Worm (Caenorhabditis elegans) whole organism, L4 larva: ENCODE data around the gene arv-1.
A peak's percentile ranks its signal among the peaks of the same experiment; 100 is the strongest.

Experiments
- F26F4.8 ChIP-seq: fragments of 200-800 bp; sonication (Bioruptor generic); conservative IDR thresholded peaks from 2 replicates; pipeline ENCODE4 v1.3.6; 2022; ENCODE audit warnings: missing genetic modification characterization, missing compliant biosample characterization
- F44E2.7 ChIP-seq: fragments of 200-800 bp; sonication (Bioruptor generic); IDR thresholded peaks from 2 replicates; pipeline ENCODE4 v2.1.2; 2022; ENCODE audit warnings: missing genetic modification characterization, missing compliant biosample characterization
- T26A8.4 ChIP-seq: fragments of 200-800 bp; sonication (Bioruptor generic); IDR thresholded peaks from 2 replicates; pipeline ENCODE4 v1.3.6; 2022; ENCODE audit warnings: missing genetic modification characterization, missing compliant biosample characterization
- Y5F2A.4 ChIP-seq: fragments of 200-800 bp; sonication (Bioruptor generic); optimal IDR thresholded peaks from 2 replicates; lab custom pipeline; 2018; ENCODE audit warnings: mild to moderate bottlenecking, missing genetic modification characterization, missing compliant biosample characterization
- ZK337.2 ChIP-seq: fragments of 200-800 bp; sonication (Bioruptor generic); IDR thresholded peaks from 2 replicates; pipeline ENCODE4 v1.3.6; 2022; ENCODE audit warnings: missing genetic modification reagents, missing genetic modification characterization, missing compliant biosample characterization
- ZK546.5 ChIP-seq, 2 experiments: sonication (generic microtip); optimal IDR thresholded peaks; 2 replicates each; lab custom pipeline; 2017; ENCODE audit warnings: missing biosample characterization in 2 of 2, missing genetic modification characterization in 2 of 2
- aly-2 ChIP-seq: sonication (generic microtip); optimal IDR thresholded peaks from 2 replicates; lab custom pipeline; 2018; ENCODE audit warnings: missing biosample characterization, missing genetic modification characterization
- attf-4 ChIP-seq: sonication (generic microtip); optimal IDR thresholded peaks from 3 replicates; lab custom pipeline; 2017; ENCODE audit warnings: missing biosample characterization, missing genetic modification characterization
- ceh-20 ChIP-seq: fragments of 200-800 bp; sonication (Bioruptor generic); IDR thresholded peaks from 2 replicates; pipeline ENCODE4 v1.3.6; 2022; ENCODE audit warnings: missing genetic modification reagents, missing genetic modification characterization, missing compliant biosample characterization
- ceh-44 ChIP-seq: fragments of 200-800 bp; sonication (Bioruptor generic); IDR thresholded peaks from 2 replicates; pipeline ENCODE4 v1.3.6; 2022; ENCODE audit warnings: missing genetic modification reagents, missing genetic modification characterization, missing compliant biosample characterization
- cey-2 ChIP-seq: sonication (generic microtip); optimal IDR thresholded peaks from 3 replicates; lab custom pipeline; 2017; ENCODE audit warnings: missing genetic modification characterization, mild to moderate bottlenecking, missing compliant biosample characterization, antibody characterized with exemption, borderline replicate concordance; ENCODE audit not compliant: insufficient read depth
- daf-19 ChIP-seq: fragments of 200-800 bp; sonication (Bioruptor generic); conservative IDR thresholded peaks from 2 replicates; pipeline ENCODE4 v1.3.6; 2022; ENCODE audit warnings: missing genetic modification characterization, missing compliant biosample characterization
- dmd-6 ChIP-seq: fragments of 200-800 bp; sonication (Bioruptor generic); IDR thresholded peaks from 2 replicates; pipeline ENCODE4 v1.3.6; 2022; ENCODE audit warnings: missing genetic modification reagents, missing genetic modification characterization, missing compliant biosample characterization
- dpl-1 ChIP-seq: fragments of 150-350 bp; optimal IDR thresholded peaks from 2 replicates; lab custom pipeline; 2014; ENCODE audit warnings: missing biosample characterization, missing genetic modification reagents, missing genetic modification characterization
- duxl-1 ChIP-seq: sonication (generic microtip); optimal IDR thresholded peaks from 2 replicates; lab custom pipeline; 2016; ENCODE audit warnings: mild to moderate bottlenecking, missing genetic modification characterization, moderate library complexity, missing compliant biosample characterization; ENCODE audit not compliant: poor library complexity
- fkh-10 ChIP-seq: fragments of 150-350 bp; optimal IDR thresholded peaks from 2 replicates; lab custom pipeline; 2014; ENCODE audit warnings: missing biosample characterization, missing genetic modification reagents, missing genetic modification characterization
- hlh-11 ChIP-seq: fragments of 200-800 bp; sonication (Bioruptor generic); optimal IDR thresholded peaks from 2 replicates; lab custom pipeline; 2018; ENCODE audit warnings: mild to moderate bottlenecking, missing genetic modification characterization, missing compliant biosample characterization
- hlh-30 ChIP-seq: sonication (generic microtip); optimal IDR thresholded peaks from 2 replicates; lab custom pipeline; 2017; ENCODE audit warnings: antibody characterized with exemption, mild to moderate bottlenecking, missing genetic modification characterization, missing compliant biosample characterization; ENCODE audit not compliant: insufficient read depth
- hmg-1.1 ChIP-seq: fragments of 200-800 bp; sonication (Bioruptor generic); IDR thresholded peaks from 2 replicates; pipeline ENCODE4 v1.3.6; 2022; ENCODE audit warnings: missing genetic modification reagents, missing genetic modification characterization, missing compliant biosample characterization
- jun-1 ChIP-seq: fragments of 150-350 bp; optimal IDR thresholded peaks from 2 replicates; lab custom pipeline; 2014; ENCODE audit warnings: missing biosample characterization, missing genetic modification reagents, missing genetic modification characterization
- lin-13 ChIP-seq: fragments of 150-350 bp; optimal IDR thresholded peaks from 2 replicates; lab custom pipeline; 2014; ENCODE audit warnings: missing biosample characterization, missing genetic modification reagents, missing genetic modification characterization
- lin-15B ChIP-seq: fragments of 150-350 bp; sonication (generic microtip); optimal IDR thresholded peaks from 3 replicates; lab custom pipeline; 2014; ENCODE audit warnings: missing biosample characterization, missing genetic modification characterization
- lin-29 ChIP-seq: fragments of 200-800 bp; sonication (Bioruptor generic); IDR thresholded peaks from 2 replicates; pipeline ENCODE4 v1.3.6; 2022; ENCODE audit warnings: missing genetic modification reagents, missing genetic modification characterization, missing compliant biosample characterization
- lin-38 ChIP-seq: fragments of 200-800 bp; sonication (Bioruptor generic); IDR thresholded peaks from 2 replicates; pipeline ENCODE4 v1.3.6; 2022; ENCODE audit warnings: missing genetic modification reagents, missing genetic modification characterization, missing compliant biosample characterization
- lsy-2 ChIP-seq, 2 experiments: fragments of 150-350 bp in 1 of 2; sonication (generic microtip) in 1 of 2; optimal IDR thresholded peaks; 2 replicates each; lab custom pipeline; 2014 to 2017; ENCODE audit warnings: missing biosample characterization in 2 of 2, missing genetic modification characterization in 2 of 2
- mes-2 ChIP-seq: sonication (generic microtip); optimal IDR thresholded peaks from 2 replicates; lab custom pipeline; 2016; ENCODE audit warnings: missing genotype, mild to moderate bottlenecking, missing genetic modification characterization, missing compliant biosample characterization; ENCODE audit not compliant: poor library complexity, severe bottlenecking
- mxl-2 ChIP-seq: fragments of 200-800 bp; sonication (Bioruptor generic); conservative IDR thresholded peaks from 2 replicates; pipeline ENCODE4 v1.3.6; 2022; ENCODE audit warnings: missing genetic modification reagents, missing genetic modification characterization, missing compliant biosample characterization
- mxl-3 ChIP-seq: fragments of 200-800 bp; sonication (Bioruptor generic); optimal IDR thresholded peaks from 2 replicates; lab custom pipeline; 2018; ENCODE audit warnings: mild to moderate bottlenecking, missing genetic modification characterization, missing compliant biosample characterization
- nhr-10 ChIP-seq: fragments of 150-350 bp; optimal IDR thresholded peaks from 2 replicates; lab custom pipeline; 2014; ENCODE audit warnings: missing biosample characterization, missing genetic modification characterization
- nhr-111 ChIP-seq: fragments of 200-800 bp; sonication (Bioruptor generic); optimal IDR thresholded peaks from 2 replicates; lab custom pipeline; 2018; ENCODE audit warnings: mild to moderate bottlenecking, missing genetic modification characterization, missing compliant biosample characterization
- nhr-41 ChIP-seq: fragments of 200-800 bp; sonication (Bioruptor generic); IDR thresholded peaks from 2 replicates; pipeline ENCODE4 v1.3.6; 2022; ENCODE audit warnings: missing genetic modification reagents, missing genetic modification characterization, missing compliant biosample characterization
- nhr-48 ChIP-seq: sonication (generic microtip); optimal IDR thresholded peaks from 2 replicates; lab custom pipeline; 2016; ENCODE audit warnings: mild to moderate bottlenecking, missing genetic modification characterization, missing compliant biosample characterization
- nhr-77 ChIP-seq: fragments of 150-350 bp; optimal IDR thresholded peaks from 2 replicates; lab custom pipeline; 2014; ENCODE audit warnings: missing biosample characterization, missing genetic modification characterization
- pha-4 ChIP-seq, 2 experiments: fragments of 150-350 bp in 1 of 2; fragments of 200-800 bp in 1 of 2; sonication (Bioruptor generic) in 1 of 2; IDR thresholded peaks in 1 of 2; optimal IDR thresholded peaks in 1 of 2; 2 replicates each; pipeline versions ENCODE4 v1.3.6 to Lab custom; 2014 to 2022; ENCODE audit warnings: missing genetic modification characterization in 2 of 2, missing genetic modification reagents in 2 of 2, missing biosample characterization in 1 of 2, missing compliant biosample characterization in 1 of 2
- rbr-2 ChIP-seq: sonication (generic microtip); optimal IDR thresholded peaks from 2 replicates; lab custom pipeline; 2016; ENCODE audit warnings: missing genotype, missing genetic modification characterization, missing compliant biosample characterization
- sdz-12 ChIP-seq: fragments of 200-800 bp; sonication (Bioruptor generic); optimal IDR thresholded peaks from 2 replicates; lab custom pipeline; 2018; ENCODE audit warnings: mild to moderate bottlenecking, missing genetic modification characterization, missing compliant biosample characterization
- snpc-4 ChIP-seq: fragments of 150-350 bp; optimal IDR thresholded peaks from 2 replicates; lab custom pipeline; 2014; ENCODE audit warnings: missing biosample characterization, missing genetic modification characterization
- spr-1 ChIP-seq: sonication (generic microtip); optimal IDR thresholded peaks from 2 replicates; lab custom pipeline; 2016; ENCODE audit warnings: mild to moderate bottlenecking, missing genetic modification characterization, missing compliant biosample characterization
- spr-3 ChIP-seq: fragments of 200-800 bp; sonication (Bioruptor generic); optimal IDR thresholded peaks from 2 replicates; lab custom pipeline; 2018; ENCODE audit warnings: mild to moderate bottlenecking, missing genetic modification characterization, missing compliant biosample characterization
- tag-97 ChIP-seq: fragments of 200-800 bp; sonication (Bioruptor generic); IDR thresholded peaks from 2 replicates; pipeline ENCODE4 v1.3.6; 2022; ENCODE audit warnings: missing genetic modification characterization, missing compliant biosample characterization
- unc-130 ChIP-seq: sonication (generic microtip); optimal IDR thresholded peaks from 2 replicates; lab custom pipeline; 2016; ENCODE audit warnings: missing genetic modification reagents, missing genetic modification characterization, missing compliant biosample characterization
- unc-39 ChIP-seq: sonication (generic microtip); optimal IDR thresholded peaks from 2 replicates; lab custom pipeline; 2017; ENCODE audit warnings: missing biosample characterization, missing genetic modification characterization
- unc-62 ChIP-seq, 3 experiments: fragments of 150-350 bp in 1 of 3; sonication (generic microtip); optimal IDR thresholded peaks in 2 of 3; peaks in 1 of 3; 1 replicate in 1 of 3; 2 replicates in 2 of 3; lab custom pipeline; 2014 to 2017; ENCODE audit warnings: missing biosample characterization in 3 of 3, missing genetic modification characterization in 3 of 3, missing genetic modification reagents in 3 of 3, missing genotype in 1 of 3
- vab-7 ChIP-seq: fragments of 200-800 bp; sonication (Bioruptor generic); IDR thresholded peaks from 2 replicates; pipeline ENCODE4 v1.3.6; 2022; ENCODE audit warnings: missing genetic modification reagents, missing genetic modification characterization, missing compliant biosample characterization
- zip-11 ChIP-seq: fragments of 200-800 bp; sonication (Bioruptor generic); IDR thresholded peaks from 2 replicates; pipeline ENCODE4 v1.3.6; 2022; ENCODE audit warnings: missing genetic modification characterization, missing compliant biosample characterization
- zip-2 ChIP-seq: fragments of 150-350 bp; optimal IDR thresholded peaks from 2 replicates; lab custom pipeline; 2014; ENCODE audit warnings: missing biosample characterization, missing genetic modification characterization
- ztf-7 ChIP-seq: fragments of 150-350 bp; optimal IDR thresholded peaks from 2 replicates; lab custom pipeline; 2014; ENCODE audit warnings: missing biosample characterization, missing genetic modification characterization

Gene arv-1

ce11 chrII:10187808-10188207, 12.8 kb downstream of the arv-1 start, which contains the start of gene srd-2:
Gene srd-2 (minus strand): TSS chrII:10187908.
- TF ChIP-seq hlh-30 (tag; lab: Kevin White, UChicago): no peak
- no peak for TF ChIP-seq nhr-77 (tag; lab: Kevin White, UChicago)
- no peak for TF ChIP-seq spr-3 (GFP tag; lab: Kevin White, UChicago)
- TF ChIP-seq hmg-1.1 (GFP tag; lab: Robert Waterston, UW): no peak
- TF ChIP-seq sdz-12: no peak
- TF ChIP-seq F44E2.7: no peak
- TF ChIP-seq jun-1: no peak
- no peak for TF ChIP-seq unc-39 (tag; lab: Kevin White, UChicago)
- no peak for TF ChIP-seq dmd-6 (GFP tag; lab: Robert Waterston, UW)
- TF ChIP-seq nhr-10 (tag; lab: Kevin White, UChicago): no peak
- no peak for TF ChIP-seq aly-2 (tag; lab: Kevin White, UChicago)
- no peak for TF ChIP-seq cey-2 (tag; lab: Kevin White, UChicago)
- TF ChIP-seq unc-62 (GFP tag; optimal IDR thresholded peaks at IDR 0.05 in 1 of 2; lab: Kevin White, UChicago): no peak
- no peak for TF ChIP-seq unc-62 (tag; optimal IDR thresholded peaks at IDR 0.05; lab: Kevin White, UChicago)
- TF ChIP-seq ceh-44: no peak
- no peak for TF ChIP-seq tag-97 (GFP tag; lab: Robert Waterston, UW)
- TF ChIP-seq mxl-3 (GFP tag; lab: Kevin White, UChicago): no peak
- no peak for TF ChIP-seq ztf-7 (tag; lab: Kevin White, UChicago)
- no peak for TF ChIP-seq nhr-111
- TF ChIP-seq, all 104 proteins: peak for 0

DNA sequence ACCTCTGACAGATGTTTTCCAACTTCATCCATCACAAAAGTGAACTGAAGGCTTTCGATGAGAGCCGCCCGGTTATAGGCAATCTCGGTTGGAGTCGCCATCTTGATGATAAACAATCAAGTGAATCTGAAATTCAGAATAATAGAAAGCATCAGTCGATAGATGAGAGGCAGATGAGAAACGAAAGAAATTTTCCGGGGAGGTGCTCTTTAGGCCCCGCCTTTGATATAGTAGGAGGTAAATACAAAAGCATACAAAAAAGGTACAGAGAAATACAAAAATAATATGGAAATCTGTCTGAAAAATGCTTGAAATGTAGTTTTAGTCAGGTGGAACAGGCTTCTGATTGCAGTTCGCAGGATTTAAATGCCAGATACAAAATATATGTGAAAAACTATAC, 18.0 kb downstream of the arv-1 start, which contains the start of gene srd-1:
Gene srd-1, minus strand, starts transcription at position 101 of the 400 bp plus-strand sequence.
- TF ChIP-seq T26A8.4 (GFP tag; lab: Robert Waterston, UW) (no peak), lin-13 (GFP tag; lab: Kevin White, UChicago) (no peak), hlh-30 (tag; lab: Kevin White, UChicago) (no peak), lin-29 (GFP tag; lab: Robert Waterston, UW) (no peak), mxl-2 (GFP tag; lab: Robert Waterston, UW) (no peak), mes-2 (tag; lab: Kevin White, UChicago) (no peak), attf-4 (tag; lab: Kevin White, UChicago) (no peak), ZK337.2 (no peak), F26F4.8 (no peak), snpc-4 (no peak), ceh-44 (no peak), lin-38 (GFP tag; lab: Robert Waterston, UW) (no peak), aly-2 (tag; lab: Kevin White, UChicago) (no peak), ceh-20 (GFP tag; lab: Robert Waterston, UW) (no peak), pha-4 (GFP tag; IDR thresholded peaks at IDR 0.05; lab: Robert Waterston, UW) (no peak), pha-4 (tag; optimal IDR thresholded peaks at IDR 0.05; lab: Kevin White, UChicago) (no peak), lin-15B (tag; lab: Kevin White, UChicago) (no peak)

DNA sequence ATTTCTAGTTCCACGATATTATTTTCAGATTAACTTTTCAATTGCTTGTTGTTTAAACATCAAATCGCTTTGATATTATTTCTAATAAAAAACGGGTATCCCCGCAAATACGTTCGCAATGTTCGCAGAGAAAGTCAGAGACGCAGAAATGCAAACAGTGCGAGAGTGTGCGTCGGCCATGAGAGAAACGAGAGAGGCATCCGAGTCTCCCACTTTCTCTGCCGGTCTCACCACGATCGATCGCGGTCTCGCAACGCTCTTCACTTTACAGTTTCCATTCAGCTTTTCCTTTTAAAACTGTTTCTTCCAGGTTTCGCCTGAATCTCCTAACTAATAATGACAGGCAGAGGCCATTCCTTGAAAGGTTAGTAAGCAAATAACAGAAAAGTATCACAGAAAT, 26.3 kb downstream of the arv-1 start, which contains the start of gene F33H1.4:
Gene F33H1.4, plus strand, starts transcription at position 311 of the 400 bp plus-strand sequence.
- TF ChIP-seq cey-2 (tag; lab: Kevin White, UChicago) (no peak), daf-19 (GFP tag; lab: Robert Waterston, UW) (no peak), Y5F2A.4 (GFP tag; lab: Kevin White, UChicago) (no peak), fkh-10 (GFP tag; lab: Kevin White, UChicago) (peak; percentile 3), lsy-2 (tag; optimal IDR thresholded peaks at IDR 0.05; lab: Kevin White, UChicago) (peak; percentile 77 to 96), hlh-11 (tag; lab: Kevin White, UChicago) (peak; percentile 51), spr-1 (no peak), unc-62 (GFP tag; optimal IDR thresholded peaks at IDR 0.05 in 1 of 2; lab: Kevin White, UChicago) (no peak), unc-62 (tag; optimal IDR thresholded peaks at IDR 0.05; lab: Kevin White, UChicago) (no peak), zip-2 (tag; lab: Kevin White, UChicago) (no peak), unc-130 (GFP tag; lab: Kevin White, UChicago) (peak; percentile 20), duxl-1 (tag; lab: Kevin White, UChicago) (peak; percentile 44), ZK546.5 (tag; optimal IDR thresholded peaks at IDR 0.05; lab: Kevin White, UChicago) (no peak), dpl-1 (GFP tag; lab: Kevin White, UChicago) (peak; percentile 47), lin-15B (tag; lab: Kevin White, UChicago) (no peak), spr-3 (GFP tag; lab: Kevin White, UChicago) (no peak), zip-11 (no peak), rbr-2 (tag; lab: Kevin White, UChicago) (peak; percentile 3), vab-7 (GFP tag; lab: Robert Waterston, UW) (no peak), nhr-41 (GFP tag; lab: Robert Waterston, UW) (no peak), aly-2 (tag; lab: Kevin White, UChicago) (no peak), nhr-48 (tag; lab: Kevin White, UChicago) (peak; percentile 21)
